Worm (Caenorhabditis elegans) whole organism, early embryonic: ENCODE data around the gene F14F9.8.

Experiments used
- ama-1 ChIP-seq: fragments of 150-350 bp; optimal IDR thresholded peaks from 2 replicates; lab custom pipeline; 2014
- hmg-4 ChIP-seq: fragments of 200-800 bp; sonication (Bioruptor generic); optimal IDR thresholded peaks from 2 replicates; lab custom pipeline; 2018; ENCODE audit warnings: mild to moderate bottlenecking, missing genetic modification characterization, missing compliant biosample characterization
- tbx-11 ChIP-seq: fragments of 200-800 bp; sonication (Bioruptor generic); IDR thresholded peaks from 2 replicates; pipeline ENCODE4 v1.3.6; 2022; ENCODE audit warnings: missing genetic modification characterization, missing compliant biosample characterization
- tbx-37 ChIP-seq: fragments of 200-800 bp; sonication (Bioruptor generic); conservative IDR thresholded peaks from 2 replicates; pipeline ENCODE4 v1.3.6; 2022; ENCODE audit warnings: missing genetic modification reagents, missing genetic modification characterization, missing compliant biosample characterization

DNA sequence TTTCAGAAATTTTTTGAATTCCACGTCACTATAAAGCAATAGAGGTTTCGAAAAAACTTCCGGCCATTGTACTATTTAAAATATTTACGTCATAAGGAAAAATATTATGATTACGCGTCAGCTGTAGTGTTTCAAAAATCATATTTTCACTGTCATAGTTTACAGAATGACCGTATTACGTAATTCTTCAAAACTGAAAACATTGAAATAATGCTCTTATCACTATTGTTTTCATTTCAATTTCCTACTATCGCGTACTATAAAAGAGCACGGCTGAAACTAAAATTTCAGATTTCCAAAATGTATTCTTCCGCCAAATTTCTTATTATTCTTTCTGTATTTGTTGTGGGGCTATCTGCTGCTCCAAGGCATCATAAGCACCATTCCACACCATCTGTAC lies 14.4 kb downstream of the F14F9.8 start, which contains the start of gene F14F9.2:
- no peak for TF ChIP-seq hmg-4 (GFP tag; lab: Kevin White, UChicago)
- TF ChIP-seq ama-1, result no peak
- TF ChIP-seq tbx-37 (GFP tag; lab: Robert Waterston, UW), result no peak
- no peak for TF ChIP-seq tbx-11 (GFP tag; lab: Robert Waterston, UW)
